Fruit fly (Drosophila melanogaster) S2 (cell line): ENCODE data around the gene CG12684.

Source experiments
- CG8478 ChIP-seq: fragments of >200 bp; optimal IDR thresholded peaks from 2 replicates; lab custom pipeline; 2018
- CTCF ChIP-seq, 2 experiments: fragments of >200 bp; optimal IDR thresholded peaks; 2 replicates each; lab custom pipeline; 2018

CG12684 gene

DNA sequence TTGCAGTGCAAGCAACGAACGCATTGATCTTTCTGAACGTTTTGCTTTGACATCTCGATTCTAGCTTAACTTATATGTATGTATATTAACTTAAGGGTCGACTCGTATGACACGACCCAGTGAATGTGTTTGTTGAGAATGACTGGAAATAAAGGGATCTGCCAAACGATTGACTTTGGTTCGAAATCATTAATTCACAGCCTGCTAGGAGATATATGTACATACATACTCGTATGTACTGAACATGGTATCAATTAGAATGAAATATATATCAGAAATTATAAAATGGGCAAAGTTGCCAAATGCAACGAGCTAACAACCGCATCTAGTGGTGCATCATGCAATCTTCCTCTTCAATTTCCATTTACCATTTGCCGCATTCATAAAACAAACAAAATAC, at the start of gene CG12684:
CG12684 (minus strand) TSS at position 101 of the 400 bp plus-strand sequence.
- no peak for TF ChIP-seq CTCF (optimal IDR thresholded peaks at IDR 0.05; lab: Kevin White, UChicago)
- TF ChIP-seq CG8478 (lab: Kevin White, UChicago): no peak

DNA sequence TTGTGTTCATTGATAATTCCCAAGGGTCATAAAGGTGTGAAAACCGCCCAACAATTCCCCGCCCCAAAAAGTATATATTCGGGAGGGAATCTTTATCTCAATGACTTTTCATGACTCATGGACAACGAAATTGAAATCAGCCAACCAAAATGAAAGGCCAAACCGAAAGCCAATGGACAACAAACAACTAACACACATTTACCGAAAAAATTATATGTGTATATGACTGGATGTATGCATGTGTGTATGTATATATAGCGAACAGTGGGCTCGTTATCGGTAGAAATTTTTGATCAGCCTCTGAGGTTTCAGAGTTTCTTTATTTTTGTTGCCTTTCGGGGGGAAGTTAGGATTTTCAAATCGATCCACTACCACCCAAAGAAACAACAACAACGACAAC, 47.1 kb upstream of the CG12684 start:
- TF ChIP-seq CTCF (optimal IDR thresholded peaks at IDR 0.05; lab: Kevin White, UChicago): no peak
- no peak for TF ChIP-seq CG8478 (lab: Kevin White, UChicago)

DNA sequence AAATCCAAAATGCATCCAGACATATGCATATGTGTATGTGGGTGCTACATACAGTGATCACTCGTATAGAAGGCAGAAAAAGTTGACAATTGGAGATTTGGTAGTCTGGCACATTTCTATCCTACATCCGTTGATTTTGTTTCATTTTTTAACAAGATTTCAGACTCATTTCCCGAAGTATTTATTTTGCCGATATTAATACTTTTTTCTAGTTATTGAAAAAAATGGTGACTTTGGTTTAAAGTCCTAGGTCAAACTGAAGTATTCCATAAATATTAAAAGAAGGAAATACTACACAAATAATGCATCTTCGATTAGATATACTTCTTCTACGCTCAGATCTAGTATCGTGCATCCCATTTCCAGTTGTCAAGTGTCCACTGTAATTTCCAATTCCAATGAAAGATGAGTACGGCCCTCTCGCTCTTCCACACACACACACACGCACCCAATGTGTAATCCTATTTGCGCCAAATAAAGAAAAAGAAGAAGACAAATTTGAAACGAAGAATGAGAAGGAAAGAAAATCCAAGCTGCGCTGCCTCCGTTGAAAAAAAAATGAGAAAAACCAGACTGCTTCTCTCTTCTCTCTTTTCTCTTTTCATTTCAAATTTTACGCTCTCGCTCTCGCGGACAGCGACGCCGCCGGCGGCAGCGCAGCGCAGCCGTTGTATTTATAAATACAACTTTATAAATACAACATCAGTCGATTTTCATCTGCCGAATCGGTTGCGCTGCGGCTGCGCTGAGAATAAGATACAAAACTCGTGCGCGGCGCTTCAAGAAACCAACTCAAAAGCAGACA, 45.3 kb upstream of the CG12684 start, which contains the start of gene peb:
peb (plus strand) TSS at position 700 of the 805 bp plus-strand sequence.
- TF ChIP-seq CTCF (optimal IDR thresholded peaks at IDR 0.05; lab: Kevin White, UChicago) (no peak), CG8478 (lab: Kevin White, UChicago) (no peak)

DNA sequence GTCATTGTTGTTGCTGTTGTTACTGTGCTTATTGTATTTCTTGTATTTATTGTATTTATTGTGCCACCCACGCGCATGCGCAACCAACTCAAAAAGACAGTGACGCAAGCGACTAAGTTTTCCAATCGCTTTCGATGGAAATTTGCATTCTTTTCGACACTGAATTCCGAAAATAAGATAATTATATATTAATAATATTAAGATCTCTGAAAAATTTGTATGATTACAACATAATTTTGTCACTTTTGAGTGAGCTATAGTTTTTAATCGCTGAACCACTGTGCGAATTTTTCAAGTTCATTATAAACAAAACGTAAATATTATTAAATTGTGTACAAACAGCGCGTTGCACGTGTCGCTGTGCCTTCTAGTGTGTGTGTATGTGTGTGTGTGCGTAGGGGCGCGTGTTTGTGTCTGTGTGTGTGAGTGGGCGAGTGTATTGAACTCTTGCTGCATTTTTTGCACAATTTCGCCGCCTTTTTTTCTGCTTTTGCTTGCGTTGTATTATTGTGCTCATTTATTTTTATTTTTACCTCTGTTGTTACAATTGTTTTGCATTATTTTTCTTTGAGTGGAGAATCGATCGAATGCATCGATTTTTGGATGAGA, 44.1 kb upstream of the CG12684 start:
- TF ChIP-seq CTCF (optimal IDR thresholded peaks at IDR 0.05; lab: Kevin White, UChicago) (no peak), CG8478 (lab: Kevin White, UChicago) (no peak)

DNA sequence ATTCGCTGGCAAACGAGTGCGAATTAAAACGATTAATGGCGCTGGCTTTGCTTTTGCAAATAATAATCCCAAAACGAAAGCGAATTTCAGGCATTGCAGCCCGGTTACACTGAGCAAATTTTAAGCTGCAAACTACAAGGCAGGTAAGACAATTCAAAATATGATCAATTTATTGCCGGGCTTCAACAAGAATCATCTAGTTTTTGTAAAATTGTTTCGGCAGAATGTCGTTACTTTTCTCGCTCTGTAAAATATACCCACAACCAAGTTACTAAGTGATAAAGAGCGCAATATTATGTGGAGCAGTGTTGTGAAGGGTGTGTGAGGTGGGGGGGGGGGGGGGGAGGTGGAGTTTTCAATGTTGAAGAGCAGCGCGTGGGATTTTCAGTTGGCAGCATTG, 43.2 kb upstream of the CG12684 start:
- TF ChIP-seq CG8478 (lab: Kevin White, UChicago) (no peak), CTCF (optimal IDR thresholded peaks at IDR 0.05; lab: Kevin White, UChicago) (no peak)

DNA sequence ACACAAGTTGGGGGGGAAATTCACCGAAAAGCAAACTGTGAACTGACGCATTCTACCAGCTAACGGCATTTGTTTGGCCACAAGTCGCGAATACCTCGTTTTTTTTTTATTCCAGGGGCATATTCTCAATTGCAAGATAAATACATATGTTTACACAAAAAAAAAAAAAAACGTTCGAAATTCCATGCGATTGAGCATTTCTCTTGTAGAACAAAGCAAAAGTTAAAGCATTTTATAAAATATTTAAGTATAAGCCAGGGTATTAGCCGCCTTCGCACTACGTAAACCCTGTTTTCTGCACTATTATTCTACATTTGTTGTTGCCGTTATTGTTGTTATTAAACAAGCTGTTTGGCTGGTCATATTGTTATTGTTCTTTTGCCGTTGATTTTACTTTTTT, 42.6 kb upstream of the CG12684 start:
- no peak for TF ChIP-seq CTCF (optimal IDR thresholded peaks at IDR 0.05; lab: Kevin White, UChicago)
- no peak for TF ChIP-seq CG8478 (lab: Kevin White, UChicago)

DNA sequence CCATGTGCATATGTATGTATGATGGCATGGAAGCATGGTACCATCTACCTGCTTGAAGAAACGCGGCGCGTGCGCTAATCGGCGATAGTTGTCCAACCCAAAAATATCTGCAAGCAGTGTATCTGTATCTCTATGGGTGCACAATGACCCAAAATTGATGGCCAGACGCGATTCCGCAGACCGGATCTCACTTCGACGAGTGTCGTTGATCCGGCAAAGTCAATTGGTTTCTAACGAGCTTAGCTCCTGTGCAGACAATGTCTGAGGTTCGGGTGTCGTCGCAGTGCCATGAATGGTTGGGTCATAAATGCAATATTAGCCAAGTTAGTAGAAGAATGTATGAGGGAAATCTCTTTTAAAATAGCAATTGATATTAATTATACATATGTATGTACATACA, 41.9 kb upstream of the CG12684 start:
- TF ChIP-seq CTCF (optimal IDR thresholded peaks at IDR 0.05; lab: Kevin White, UChicago) (no peak), CG8478 (lab: Kevin White, UChicago) (no peak)

DNA sequence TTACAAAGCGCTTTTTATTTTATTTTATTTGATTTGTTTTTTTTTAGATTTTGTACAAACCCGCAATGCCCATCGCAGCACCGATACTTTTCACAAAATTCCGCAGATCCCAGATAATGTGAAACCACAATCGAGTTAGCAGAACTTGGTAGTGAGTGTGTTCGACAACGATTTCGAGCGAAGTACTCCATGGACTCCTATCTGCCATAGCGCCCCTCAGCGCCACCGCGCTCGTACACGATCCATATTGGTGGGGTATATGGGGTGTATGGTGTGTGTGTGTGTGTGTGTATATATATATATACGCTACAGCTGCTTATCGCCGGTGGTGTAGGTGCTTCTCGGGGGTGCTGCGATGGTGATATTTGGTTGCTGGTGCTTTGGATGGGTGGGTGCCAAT, 40.7 kb upstream of the CG12684 start:
- no peak for TF ChIP-seq CG8478 (lab: Kevin White, UChicago)
- no peak for TF ChIP-seq CTCF (optimal IDR thresholded peaks at IDR 0.05; lab: Kevin White, UChicago)

DNA sequence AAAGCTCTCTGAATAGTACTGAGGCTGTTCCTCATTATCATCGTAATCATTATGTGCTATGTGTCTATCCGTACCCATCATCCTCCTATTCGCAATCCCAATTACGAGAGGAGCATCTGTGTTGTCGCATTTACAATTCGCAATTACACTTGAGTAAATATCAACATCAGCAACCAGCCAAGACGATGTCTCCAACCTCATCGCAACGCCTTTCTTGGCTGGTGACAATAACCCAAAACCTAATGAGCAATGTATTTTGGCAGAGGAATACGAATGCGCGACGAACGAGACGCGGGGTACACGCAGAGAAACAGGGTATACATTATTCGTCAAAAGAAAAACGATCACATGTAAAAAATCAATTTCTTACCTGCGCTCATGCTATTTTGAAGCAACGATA, 38.8 kb upstream of the CG12684 start:
- TF ChIP-seq CTCF (optimal IDR thresholded peaks at IDR 0.05; lab: Kevin White, UChicago): no peak
- no peak for TF ChIP-seq CG8478 (lab: Kevin White, UChicago)

DNA sequence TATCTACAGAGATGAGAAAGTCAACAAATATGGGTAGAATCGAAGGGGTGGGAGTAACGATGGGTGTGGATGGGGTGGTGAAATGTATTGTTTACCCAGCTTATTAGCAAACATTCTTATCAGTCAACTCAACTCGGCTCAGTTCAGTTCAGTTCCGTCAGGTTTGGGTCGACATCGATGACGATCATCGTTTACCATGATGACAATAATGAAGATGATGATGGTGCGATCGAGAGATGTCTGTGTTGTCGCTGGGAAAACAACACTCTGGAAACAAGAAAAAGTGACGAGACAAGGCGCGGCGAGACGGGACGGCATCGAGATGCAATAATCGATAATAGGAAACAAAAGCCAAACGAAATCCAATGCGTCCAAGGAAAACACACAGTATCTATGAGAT, 38.0 kb upstream of the CG12684 start:
- no peak for TF ChIP-seq CTCF (optimal IDR thresholded peaks at IDR 0.05; lab: Kevin White, UChicago)
- no peak for TF ChIP-seq CG8478 (lab: Kevin White, UChicago)

DNA sequence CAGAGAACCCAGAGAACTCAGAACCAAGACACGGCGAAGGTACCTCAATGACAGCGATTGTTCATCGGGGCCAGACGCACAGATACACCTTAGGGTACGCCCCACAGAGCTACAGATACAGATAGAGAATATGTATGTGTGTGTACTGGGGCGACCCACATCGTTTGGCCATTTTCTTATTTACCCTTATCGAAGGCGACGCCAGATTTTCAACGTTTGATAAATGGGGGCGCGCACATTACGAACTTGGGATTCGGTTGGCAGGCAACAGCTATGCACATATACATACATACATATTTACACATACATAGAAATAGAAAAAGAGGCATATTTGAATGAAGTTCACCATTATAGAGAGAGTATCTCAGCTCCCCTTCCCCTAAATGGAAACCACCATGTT, 34.7 kb upstream of the CG12684 start:
- TF ChIP-seq CTCF (optimal IDR thresholded peaks at IDR 0.05; lab: Kevin White, UChicago): no peak
- no peak for TF ChIP-seq CG8478 (lab: Kevin White, UChicago)

DNA sequence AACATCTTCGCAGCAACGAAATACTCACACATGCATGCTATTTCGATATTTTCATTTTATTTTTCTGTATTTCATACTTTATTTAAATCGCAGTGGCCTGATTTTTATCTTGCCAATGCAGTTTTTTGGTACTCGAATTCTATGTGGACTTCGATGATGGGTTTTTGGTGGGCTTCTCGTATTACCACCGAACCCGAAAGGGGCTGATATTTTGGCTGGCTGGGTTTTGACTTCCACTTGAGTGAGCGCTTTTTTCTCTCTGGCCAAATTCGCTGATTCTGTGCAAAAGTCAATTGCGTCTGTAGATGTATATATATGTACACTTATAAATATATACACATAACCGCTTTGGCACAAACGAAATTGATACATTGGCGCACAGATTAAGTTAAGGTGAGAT, 33.6 kb upstream of the CG12684 start:
- TF ChIP-seq CTCF (optimal IDR thresholded peaks at IDR 0.05; lab: Kevin White, UChicago): no peak
- TF ChIP-seq CG8478 (lab: Kevin White, UChicago): no peak

DNA sequence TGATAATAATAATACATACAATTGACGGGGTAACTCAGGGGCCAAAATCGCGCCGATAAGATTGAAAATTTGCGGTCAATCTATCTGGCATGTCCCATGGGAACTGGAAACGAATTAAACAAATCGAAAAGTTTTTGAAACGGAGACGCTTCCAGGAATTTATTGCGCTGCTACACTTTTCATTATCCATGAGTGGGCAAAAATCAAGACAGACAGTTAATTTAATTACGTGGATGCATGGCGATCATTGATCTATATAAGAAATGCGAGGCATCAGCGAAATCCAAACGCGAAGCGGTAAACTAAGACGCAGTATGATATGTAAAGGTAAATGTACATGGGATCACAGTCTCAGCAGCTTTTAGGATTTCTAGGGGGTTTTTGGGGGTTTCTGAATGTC, 32.8 kb upstream of the CG12684 start:
- TF ChIP-seq CG8478 (lab: Kevin White, UChicago): no peak
- no peak for TF ChIP-seq CTCF (optimal IDR thresholded peaks at IDR 0.05; lab: Kevin White, UChicago)

DNA sequence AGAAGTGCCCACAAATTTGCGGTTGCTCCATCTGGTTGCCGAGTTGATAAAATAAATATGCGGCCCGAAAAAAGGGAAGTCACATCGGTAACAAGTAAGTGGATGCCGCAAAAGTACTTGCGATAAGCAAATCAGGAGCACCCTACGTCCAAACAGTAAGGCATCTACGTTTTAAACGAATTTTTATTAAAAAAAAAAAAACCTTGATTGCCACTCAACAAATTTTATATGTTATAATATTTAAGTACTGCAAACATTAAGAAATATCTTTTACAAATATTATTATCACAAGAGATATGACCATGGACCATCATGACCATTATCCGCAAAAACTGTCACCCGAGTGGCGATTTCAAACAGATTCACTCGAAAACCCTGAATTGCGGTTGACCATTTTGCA, 32.4 kb upstream of the CG12684 start:
- no peak for TF ChIP-seq CTCF (optimal IDR thresholded peaks at IDR 0.05; lab: Kevin White, UChicago)
- no peak for TF ChIP-seq CG8478 (lab: Kevin White, UChicago)

DNA sequence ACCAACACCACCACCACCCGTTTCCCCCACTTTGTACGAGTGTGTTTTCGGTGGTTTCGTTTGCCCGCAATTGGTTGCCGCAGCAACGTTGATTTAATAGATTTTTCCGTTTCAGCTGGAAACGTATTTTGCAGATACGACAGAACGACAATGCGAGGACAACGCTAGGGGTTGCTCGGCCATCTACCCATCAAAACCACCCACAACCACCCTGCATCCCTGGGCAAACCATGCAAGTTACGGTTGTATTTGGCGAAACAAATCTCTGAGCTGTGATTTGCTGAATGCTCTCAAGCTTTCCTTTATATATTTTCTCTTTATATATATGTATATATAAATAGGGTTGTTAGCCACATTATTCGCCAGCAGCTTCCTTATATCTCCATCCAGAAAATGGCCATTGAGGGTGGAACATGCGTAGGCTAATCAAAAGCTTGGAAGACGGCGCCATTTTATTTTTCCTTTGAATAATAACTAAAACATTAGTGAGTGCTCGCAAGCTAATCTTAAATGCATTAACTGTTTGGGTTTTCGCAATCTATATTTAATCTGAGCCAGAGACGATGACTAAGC, 28.3 kb upstream of the CG12684 start:
- TF ChIP-seq CG8478 (lab: Kevin White, UChicago): no peak
- TF ChIP-seq CTCF (optimal IDR thresholded peaks at IDR 0.05; lab: Kevin White, UChicago): no peak
